Fruit fly (Drosophila melanogaster) whole organism, wandering third instar larva: Measurements from ENCODE around the gene CG17440.

Experiments used
- CG32264 ChIP-seq: fragments of 200-800 bp; sonication (Bioruptor generic); optimal IDR thresholded peaks from 2 replicates; lab custom pipeline; 2016; ENCODE audit warnings: missing biosample characterization, missing genetic modification characterization
- Dfd ChIP-seq: fragments of >200 bp; optimal IDR thresholded peaks from 2 replicates; lab custom pipeline; 2017; ENCODE audit warnings: missing biosample characterization, missing genetic modification characterization
- Hr78 ChIP-seq: fragments of >200 bp; optimal IDR thresholded peaks from 2 replicates; lab custom pipeline; 2017; ENCODE audit warnings: missing biosample characterization, missing genetic modification characterization
- Jra ChIP-seq: sonication (Bioruptor generic); optimal IDR thresholded peaks from 2 replicates; lab custom pipeline; 2016; ENCODE audit warnings: missing biosample characterization, missing genetic modification characterization
- Myc ChIP-seq: fragments of >200 bp; optimal IDR thresholded peaks from 2 replicates; lab custom pipeline; 2017
- dl ChIP-seq, 2 experiments: fragments of 175-275, 200-275 bp in 1 of 2; fragments of 200-275 bp in 1 of 2; sonication (Bioruptor generic); optimal IDR thresholded peaks; lab custom pipeline; 2018; ENCODE audit warnings: mild to moderate bottlenecking in 2 of 2, missing biosample characterization in 2 of 2, missing genetic modification characterization in 2 of 2, moderate library complexity in 2 of 2; ENCODE audit not compliant: partially characterized antibody in 2 of 2, insufficient read depth in 1 of 2
- h ChIP-seq: fragments of 200-800 bp; sonication (Bioruptor generic); optimal IDR thresholded peaks from 3 replicates; lab custom pipeline; 2016; ENCODE audit warnings: missing biosample characterization, mild to moderate bottlenecking, missing genetic modification characterization
- lola ChIP-seq: fragments of >200 bp; optimal IDR thresholded peaks from 2 replicates; lab custom pipeline; 2017; ENCODE audit warnings: missing biosample characterization, missing genetic modification characterization

DNA sequence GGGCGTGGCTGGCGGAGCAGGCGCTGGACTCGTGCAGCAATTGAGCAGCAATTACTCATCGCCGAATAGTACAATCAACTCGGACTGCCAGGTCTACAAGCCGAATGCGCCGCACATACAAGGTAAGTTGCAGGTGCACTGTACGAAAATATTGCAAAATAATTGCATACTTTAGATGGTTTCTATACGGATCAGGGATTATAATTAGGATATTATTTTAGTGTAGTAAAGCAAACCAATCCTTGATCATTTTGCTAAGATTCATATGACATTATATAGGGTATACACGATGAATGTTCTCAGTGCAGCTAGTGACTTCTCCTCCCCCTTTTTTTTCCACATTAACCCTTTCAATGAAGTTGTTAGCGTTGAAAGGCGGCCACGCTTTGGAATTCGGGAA, 25.8 kb upstream of the CG17440 start:
- no peak for TF ChIP-seq dl (GFP tag; optimal IDR thresholded peaks at IDR 0.05; lab: Kevin White, UChicago; ENCODE audit: insufficient read depth in 1 of 2, partially characterized antibody in 2 of 2)
- no peak for TF ChIP-seq lola (GFP tag; lab: Kevin White, UChicago)
- no peak for TF ChIP-seq Myc (lab: Kevin White, UChicago)
- TF ChIP-seq Jra (GFP tag; lab: Kevin White, UChicago), result no peak
- peak; percentile 9 for TF ChIP-seq h (GFP tag; lab: Kevin White, UChicago)
- TF ChIP-seq Dfd (GFP tag; lab: Kevin White, UChicago), result no peak
- TF ChIP-seq Hr78, result no peak
- TF ChIP-seq CG32264 (GFP tag; lab: Kevin White, UChicago), result no peak
